Worm (Caenorhabditis elegans): ENCODE measurements around the gene fbxa-24.

DNA sequence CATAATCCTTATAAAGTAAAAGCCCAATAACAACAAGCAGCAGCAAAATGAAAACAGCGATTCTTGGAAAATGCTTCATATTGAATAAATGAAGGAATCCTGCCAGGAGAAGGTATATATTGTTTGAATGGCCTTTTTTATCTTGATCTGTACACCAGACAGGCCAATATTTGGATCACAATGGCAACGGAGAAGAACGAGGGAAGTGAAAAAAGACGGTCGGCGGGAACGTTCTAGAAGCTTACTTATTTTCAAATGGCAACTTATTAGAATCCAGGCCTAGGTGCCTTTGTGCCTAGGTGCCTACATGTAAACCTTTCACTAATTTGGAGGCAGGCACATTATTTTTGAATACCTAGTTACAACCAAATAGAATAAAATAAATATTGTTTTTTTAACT lies 11.5 kb downstream of the fbxa-24 start, which contains the start of gene F54D10.8:
- no peak for TF ChIP-seq hmg-1.1 (GFP tag; IDR thresholded peaks at IDR 0.05)
- no peak for TF ChIP-seq dmd-6 (GFP tag; IDR thresholded peaks at IDR 0.05)
- no peak for TF ChIP-seq ztf-11 (tag; optimal IDR thresholded peaks at IDR 0.05)
- TF ChIP-seq lin-39 (tag; optimal IDR thresholded peaks at IDR 0.05), result no peak
- no peak for TF ChIP-seq ceh-20 (GFP tag; IDR thresholded peaks at IDR 0.05)
- no peak for TF ChIP-seq F44E2.7 (GFP tag; IDR thresholded peaks at IDR 0.05)
- TF ChIP-seq jun-1 (tag; optimal IDR thresholded peaks at IDR 0.05), result no peak
- TF ChIP-seq fkh-10 (GFP tag; optimal IDR thresholded peaks at IDR 0.05), result no peak
- TF ChIP-seq nhr-25 (tag; optimal IDR thresholded peaks at IDR 0.05; ENCODE audit: borderline replicate concordance, insufficient read depth), result no peak

Measured in whole organism, L4 larva.